Worm (Caenorhabditis elegans) whole organism, L1 larva: ENCODE measurements around the gene rps-1.

Experiments used
- C04F5.9 ChIP-seq: sonication (generic microtip); optimal IDR thresholded peaks from 2 replicates; lab custom pipeline; 2016; ENCODE audit warnings: missing genetic modification characterization, missing compliant biosample characterization
- C16A3.4 ChIP-seq: fragments of 150-350 bp; optimal IDR thresholded peaks from 2 replicates; lab custom pipeline; 2014; ENCODE audit warnings: missing biosample characterization, missing genetic modification characterization
- elt-2 ChIP-seq: sonication (generic microtip); optimal IDR thresholded peaks from 2 replicates; lab custom pipeline; 2016; ENCODE audit warnings: missing genetic modification characterization, mild to moderate bottlenecking, inconsistent platforms, missing compliant biosample characterization, missing genetic modification reagents
- fkh-10 ChIP-seq: sonication (generic microtip); optimal IDR thresholded peaks from 2 replicates; lab custom pipeline; 2017; ENCODE audit warnings: missing biosample characterization, missing genetic modification reagents, missing genetic modification characterization
- mef-2 ChIP-seq: fragments of 150-350 bp; optimal IDR thresholded peaks from 2 replicates; lab custom pipeline; 2014; ENCODE audit warnings: missing biosample characterization, missing genetic modification characterization
- nhr-84 ChIP-seq: sonication (generic microtip); optimal IDR thresholded peaks from 2 replicates; lab custom pipeline; 2017; ENCODE audit warnings: missing biosample characterization, missing genetic modification characterization
- rnt-1 ChIP-seq: sonication (generic microtip); optimal IDR thresholded peaks from 2 replicates; lab custom pipeline; 2016; ENCODE audit warnings: mild to moderate bottlenecking, missing genetic modification characterization, moderate library complexity, missing compliant biosample characterization
- sup-37 ChIP-seq: fragments of 200-800 bp; sonication (Bioruptor generic); optimal IDR thresholded peaks from 2 replicates; lab custom pipeline; 2018; ENCODE audit warnings: mild to moderate bottlenecking, missing genetic modification characterization, missing compliant biosample characterization
- unc-130 ChIP-seq: fragments of 150-350 bp; optimal IDR thresholded peaks from 2 replicates; lab custom pipeline; 2017; ENCODE audit warnings: missing biosample characterization, missing genetic modification characterization, inconsistent platforms
- unc-62 ChIP-seq: fragments of 150-350 bp; optimal IDR thresholded peaks from 2 replicates; lab custom pipeline; 2014; ENCODE audit warnings: missing biosample characterization, missing genetic modification reagents, missing genetic modification characterization

DNA sequence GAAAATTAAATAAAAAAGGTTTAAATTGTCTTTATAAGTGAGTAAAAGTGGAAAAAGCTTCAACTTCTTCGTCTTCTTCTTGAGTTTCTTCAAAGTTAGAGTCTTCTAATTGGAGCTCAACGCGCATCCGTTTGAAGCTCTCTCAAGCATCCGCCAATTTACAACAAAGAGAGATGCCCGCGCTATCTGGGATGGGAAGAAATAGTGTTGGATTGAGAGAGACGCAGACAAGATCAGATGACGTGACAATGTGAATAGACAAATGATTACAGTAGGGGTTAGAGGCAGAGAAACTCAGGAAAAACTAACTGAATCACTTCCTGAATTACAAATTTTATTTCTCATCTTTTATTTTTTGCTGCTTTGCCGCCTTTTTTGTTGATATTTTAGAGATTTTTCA, 7.3 kb downstream of the rps-1 start:
- TF ChIP-seq sup-37 (GFP tag; lab: Kevin White, UChicago) (no peak), mef-2 (no peak), elt-2 (tag; lab: Kevin White, UChicago) (no peak), fkh-10 (GFP tag; lab: Kevin White, UChicago) (no peak), nhr-84 (no peak), C04F5.9 (tag; lab: Kevin White, UChicago) (no peak), unc-130 (tag; lab: Kevin White, UChicago) (no peak), rnt-1 (tag; lab: Kevin White, UChicago) (no peak), unc-62 (GFP tag; lab: Kevin White, UChicago) (no peak), C16A3.4 (tag; lab: Kevin White, UChicago) (no peak)
